Fruit fly (Drosophila melanogaster) whole organism, adult: ENCODE data around the gene CtIP.

Experiments used
- CG1620 ChIP-seq: fragments of 200-800 bp; sonication (Bioruptor generic); optimal IDR thresholded peaks from 2 replicates; lab custom pipeline; 2016; ENCODE audit warnings: missing biosample characterization, missing genetic modification characterization
- CG7101 ChIP-seq: fragments of 200-800 bp; sonication (Bioruptor generic); optimal IDR thresholded peaks from 2 replicates; lab custom pipeline; 2018; ENCODE audit warnings: missing biosample characterization, mild to moderate bottlenecking, missing genetic modification characterization, moderate library complexity
- cnc ChIP-seq, 2 experiments: fragments of >200 bp; optimal IDR thresholded peaks; 2 replicates each; lab custom pipeline; 2017
- kay ChIP-seq: fragments of 200-800 bp; sonication (Bioruptor generic); peaks from one replicate; lab custom pipeline; 2016; ENCODE audit warnings: missing biosample characterization, missing genetic modification characterization, borderline replicate concordance

- TF ChIP-seq cnc (optimal IDR thresholded peaks at IDR 0.05; lab: Kevin White, UChicago) (no peak), kay (GFP tag; lab: Kevin White, UChicago) (no peak), CG7101 (peak; percentile 71), CG1620 (GFP tag; lab: Kevin White, UChicago) (no peak)
Measured at dm6 chr3L:20452813-20453682, 17.0 kb downstream of the CtIP start, which contains the start of gene CG5199.
